Worm (Caenorhabditis elegans) whole organism, L4 larva: ENCODE measurements around the gene nstp-5.

Experiments
- aha-1 ChIP-seq: fragments of 150-350 bp; peaks from one replicate; lab custom pipeline; 2014; ENCODE audit warnings: missing biosample characterization, missing genetic modification characterization
- ama-1 ChIP-seq: fragments of 150-350 bp; optimal IDR thresholded peaks from 2 replicates; lab custom pipeline; 2014; ENCODE audit warnings: inconsistent platforms, mixed read lengths
- arid-1 ChIP-seq: fragments of 200-800 bp; sonication (Bioruptor generic); conservative IDR thresholded peaks from 2 replicates; pipeline ENCODE4 v1.3.6; 2022; ENCODE audit warnings: missing genetic modification reagents, missing genetic modification characterization, missing compliant biosample characterization
- ceh-44 ChIP-seq: fragments of 200-800 bp; sonication (Bioruptor generic); IDR thresholded peaks from 2 replicates; pipeline ENCODE4 v1.3.6; 2022; ENCODE audit warnings: missing genetic modification reagents, missing genetic modification characterization, missing compliant biosample characterization
- hif-1 ChIP-seq, 2 experiments: sonication (generic microtip); optimal IDR thresholded peaks; 2 replicates each; lab custom pipeline; 2016 to 2017; ENCODE audit warnings: missing compliant biosample characterization in 2 of 2, missing genetic modification characterization in 2 of 2, missing genetic modification reagents in 2 of 2, missing genotype in 2 of 2, mild to moderate bottlenecking in 1 of 2
- hlh-30 ChIP-seq: sonication (generic microtip); optimal IDR thresholded peaks from 2 replicates; lab custom pipeline; 2017; ENCODE audit warnings: antibody characterized with exemption, mild to moderate bottlenecking, missing genetic modification characterization, missing compliant biosample characterization; ENCODE audit not compliant: insufficient read depth
- hmg-1.1 ChIP-seq: fragments of 200-800 bp; sonication (Bioruptor generic); IDR thresholded peaks from 2 replicates; pipeline ENCODE4 v1.3.6; 2022; ENCODE audit warnings: missing genetic modification reagents, missing genetic modification characterization, missing compliant biosample characterization
- lin-15B ChIP-seq: fragments of 150-350 bp; sonication (generic microtip); optimal IDR thresholded peaks from 3 replicates; lab custom pipeline; 2014; ENCODE audit warnings: missing biosample characterization, missing genetic modification characterization
- mdl-1 ChIP-seq, 2 experiments: fragments of 150-350 bp in 1 of 2; sonication (generic microtip) in 1 of 2; optimal IDR thresholded peaks; 2 replicates each; lab custom pipeline; 2014 to 2017; ENCODE audit warnings: missing biosample characterization in 2 of 2, missing genetic modification characterization in 2 of 2
- nhr-11 ChIP-seq: fragments of 150-350 bp; optimal IDR thresholded peaks from 2 replicates; lab custom pipeline; 2014; ENCODE audit warnings: missing biosample characterization, missing genetic modification characterization
- nhr-237 ChIP-seq: sonication (generic microtip); optimal IDR thresholded peaks from 2 replicates; lab custom pipeline; 2017; ENCODE audit warnings: missing biosample characterization, missing genetic modification characterization
- saeg-2 ChIP-seq: fragments of 200-800 bp; sonication (Bioruptor generic); IDR thresholded peaks from 2 replicates; pipeline ENCODE4 v1.3.6; 2022; ENCODE audit warnings: missing genetic modification reagents, missing genetic modification characterization, missing compliant biosample characterization
- unc-39 ChIP-seq: sonication (generic microtip); optimal IDR thresholded peaks from 2 replicates; lab custom pipeline; 2017; ENCODE audit warnings: missing biosample characterization, missing genetic modification characterization
- unc-62 ChIP-seq, 3 experiments: fragments of 150-350 bp in 1 of 3; sonication (generic microtip); optimal IDR thresholded peaks in 2 of 3; peaks in 1 of 3; 1 replicate in 1 of 3; 2 replicates in 2 of 3; lab custom pipeline; 2014 to 2017; ENCODE audit warnings: missing biosample characterization in 3 of 3, missing genetic modification characterization in 3 of 3, missing genetic modification reagents in 3 of 3, missing genotype in 1 of 3

- TF ChIP-seq hmg-1.1 (GFP tag; lab: Robert Waterston, UW) = no peak
- no peak for TF ChIP-seq saeg-2
- no peak for TF ChIP-seq unc-39 (tag; lab: Kevin White, UChicago)
- peak in 1 of 2 experiments; percentile 2 for TF ChIP-seq unc-62 (GFP tag; optimal IDR thresholded peaks at IDR 0.05 in 1 of 2; lab: Kevin White, UChicago)
- TF ChIP-seq unc-62 (tag; optimal IDR thresholded peaks at IDR 0.05; lab: Kevin White, UChicago) = no peak
- no peak for TF ChIP-seq hif-1 (tag; optimal IDR thresholded peaks at IDR 0.05; lab: Kevin White, UChicago)
- no peak for TF ChIP-seq ceh-44 (GFP tag; lab: Robert Waterston, UW)
- TF ChIP-seq nhr-237 (tag; lab: Kevin White, UChicago) = no peak
- peak; percentile 83 for TF ChIP-seq aha-1 (tag; lab: Kevin White, UChicago)
- no peak for TF ChIP-seq lin-15B (tag; lab: Kevin White, UChicago)
- no peak for TF ChIP-seq ama-1 (lab: Kevin White, UChicago)
- TF ChIP-seq mdl-1 (tag; optimal IDR thresholded peaks at IDR 0.05; lab: Kevin White, UChicago) = no peak
- no peak for TF ChIP-seq nhr-11 (tag; lab: Kevin White, UChicago)
- no peak for TF ChIP-seq arid-1 (GFP tag; lab: Robert Waterston, UW)
- no peak for TF ChIP-seq hlh-30 (tag; lab: Kevin White, UChicago)
Observed at ce11 chrIV:12886012-12886411, 30.7 kb downstream of the nstp-5 start.
